Fruit fly (Drosophila melanogaster): ENCODE results near the gene wol.

Gene wol

DNA sequence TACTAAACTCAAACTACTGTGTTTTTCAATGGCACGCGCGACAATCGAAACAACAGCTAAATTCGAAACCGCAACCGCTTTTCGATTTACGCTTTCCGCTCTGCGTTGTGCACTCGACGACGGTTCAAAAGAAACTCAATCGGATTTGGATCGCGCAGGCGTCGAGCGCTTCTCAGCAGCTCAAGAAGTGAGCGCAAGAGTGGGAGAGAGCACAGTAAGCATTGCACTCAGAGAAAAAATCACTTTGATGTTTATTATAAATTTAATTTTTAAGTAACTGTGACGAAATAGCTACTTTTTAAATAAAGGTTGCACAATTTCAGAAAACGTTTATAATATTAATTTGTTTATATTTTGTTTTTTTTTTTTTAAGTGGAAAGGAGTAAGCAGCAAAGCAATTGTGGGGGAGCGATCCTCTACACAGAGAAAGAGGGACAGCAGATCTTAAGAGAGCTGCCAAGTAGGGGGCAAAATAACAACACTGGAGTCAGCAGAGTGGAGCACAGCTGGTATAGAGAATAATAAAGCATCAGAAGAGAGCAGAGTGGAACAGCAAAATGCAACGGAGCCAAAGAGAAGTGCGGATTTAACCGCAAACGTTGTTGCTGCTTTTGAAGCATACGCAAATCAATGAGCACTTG is 25.1 kb downstream of the wol start (continued):
- TF ChIP-seq Stat92E (GFP tag; optimal IDR thresholded peaks at IDR 0.05) (peak in 1 of 3 experiments; percentile 98), klu (GFP tag; IDR thresholded peaks at IDR 0.05) (peak; percentile 96), CG10321 (GFP tag; IDR thresholded peaks at IDR 0.05) (peak; percentile 85), tio (GFP tag; optimal IDR thresholded peaks at IDR 0.05) (peak; percentile 96), CG11398 (GFP tag; optimal IDR thresholded peaks at IDR 0.05) (peak; percentile 84), jumu (GFP tag; optimal IDR thresholded peaks at IDR 0.05) (peak; percentile 73), CG4854 (GFP tag; optimal IDR thresholded peaks at IDR 0.05) (peak; percentile 90), chif (GFP tag; optimal IDR thresholded peaks at IDR 0.05) (peak; percentile 90 to 96), CG13894 (tag; optimal IDR thresholded peaks at IDR 0.05) (peak; percentile 87), GATAe (GFP tag; conservative IDR thresholded peaks at IDR 0.05) (peak; percentile 78), knrl (GFP tag; IDR thresholded peaks at IDR 0.05; ENCODE audit: partially characterized antibody) (peak; percentile 36; the same call in 1 of the 3 replicates), pho (GFP tag; optimal IDR thresholded peaks at IDR 0.05) (peak; percentile 82), CG12659 (GFP tag; optimal IDR thresholded peaks at IDR 0.05) (peak; percentile 97), bbx (GFP tag; IDR thresholded peaks at IDR 0.05; ENCODE audit: partially characterized antibody) (peak; percentile 57; the same call in 1 of the 2 replicates), sc (optimal IDR thresholded peaks at IDR 0.05) (no peak), sc (GFP tag; optimal IDR thresholded peaks at IDR 0.05) (peak; percentile 98), CG17802 (tag; optimal IDR thresholded peaks at IDR 0.05) (peak; percentile 87), Sin3A (optimal IDR thresholded peaks at IDR 0.05) (no peak), Blimp-1 (GFP tag; optimal IDR thresholded peaks at IDR 0.05) (peak; percentile 98), pros (GFP tag; optimal IDR thresholded peaks at IDR 0.05) (peak; percentile 78), MTF-1 (GFP tag; optimal IDR thresholded peaks at IDR 0.05; ENCODE audit: borderline replicate concordance) (peak; percentile 95), dmrt99B (tag; optimal IDR thresholded peaks at IDR 0.05) (peak; percentile 99), tap (tag; optimal IDR thresholded peaks at IDR 0.05) (peak; percentile 93), B-H1 (GFP tag; IDR thresholded peaks at IDR 0.05) (peak; percentile 97), CoRest (tag; optimal IDR thresholded peaks at IDR 0.05) (peak; percentile 98), sd (tag; optimal IDR thresholded peaks at IDR 0.05) (peak; percentile 87), dm (GFP tag; optimal IDR thresholded peaks at IDR 0.05) (peak; percentile 83), BEAF-32 (GFP tag; optimal IDR thresholded peaks at IDR 0.05) (peak; percentile 0), bab2 (GFP tag; optimal IDR thresholded peaks at IDR 0.05) (peak; percentile 95), CG4360 (GFP tag; IDR thresholded peaks at IDR 0.05) (peak; percentile 92), Dbx (GFP tag; IDR thresholded peaks at IDR 0.05) (peak; percentile 95), CG15601 (tag; optimal IDR thresholded peaks at IDR 0.05) (peak; percentile 98), Dref (GFP tag; IDR thresholded peaks at IDR 0.05) (no peak), CG14050 (GFP tag; IDR thresholded peaks at IDR 0.05) (peak; percentile 98), chinmo (GFP tag; IDR thresholded peaks at IDR 0.05; ENCODE audit: partially characterized antibody) (0 out of 4 replicates have a peak, but pooled peaks have one; percentile 51), Optix (GFP tag; IDR thresholded peaks at IDR 0.05) (peak; percentile 96), Dip3 (GFP tag; optimal IDR thresholded peaks at IDR 0.05) (peak; percentile 71), CTCF (GFP tag; optimal IDR thresholded peaks at IDR 0.05) (peak; percentile 67), CG14710 (tag; optimal IDR thresholded peaks at IDR 0.05) (peak; percentile 98), Fer1 (GFP tag; optimal IDR thresholded peaks at IDR 0.05) (peak; percentile 98), peb (GFP tag; IDR thresholded peaks at IDR 0.05) (peak; percentile 98), fd3F (GFP tag; optimal IDR thresholded peaks at IDR 0.05) (peak; percentile 92), CG11085 (GFP tag; IDR thresholded peaks at IDR 0.05) (peak; percentile 93), z (GFP tag; IDR thresholded peaks at IDR 0.05) (peak; percentile 97), CG31365 (tag; optimal IDR thresholded peaks at IDR 0.05) (peak; percentile 73), crp (GFP tag; optimal IDR thresholded peaks at IDR 0.05) (peak in 1 of 2 experiments; percentile 69), Mrtf (GFP tag; IDR thresholded peaks at IDR 0.05) (peak; percentile 96), CG17912 (GFP tag; optimal IDR thresholded peaks at IDR 0.05) (peak; percentile 84), eyg (GFP tag; optimal IDR thresholded peaks at IDR 0.05) (peak; percentile 72), grau (tag; optimal IDR thresholded peaks at IDR 0.05) (peak; percentile 93)
